Fruit fly (Drosophila melanogaster) whole organism, pupa: Measurements from ENCODE around the gene CG12395.

Experiments used
- CG10348 ChIP-seq: fragments of 200-800 bp; sonication (Bioruptor generic); IDR thresholded peaks from 2 replicates; pipeline ENCODE4 v1.3.6; 2022; ENCODE audit warnings: missing biosample characterization, missing genetic modification characterization
- CG12605 ChIP-seq: fragments of 200-800 bp; sonication (Bioruptor generic); IDR thresholded peaks from 2 replicates; pipeline ENCODE4 v1.3.6; 2022; ENCODE audit warnings: missing biosample characterization, missing genetic modification characterization
- CG13204 ChIP-seq: fragments of 200-800 bp; sonication (Bioruptor generic); optimal IDR thresholded peaks from 2 replicates; lab custom pipeline; 2018; ENCODE audit warnings: missing biosample characterization, mild to moderate bottlenecking, missing genetic modification characterization, moderate library complexity
- CG14655 ChIP-seq: fragments of 200-800 bp; sonication (Bioruptor generic); optimal IDR thresholded peaks from 3 replicates; lab custom pipeline; 2017; ENCODE audit warnings: mild to moderate bottlenecking, missing biosample characterization, missing genetic modification reagents, missing genetic modification characterization
- CG15710 ChIP-seq: fragments of 200-800 bp; sonication (Bioruptor generic); optimal IDR thresholded peaks from 2 replicates; lab custom pipeline; 2018; ENCODE audit warnings: missing biosample characterization, mild to moderate bottlenecking, missing genetic modification characterization, moderate library complexity
- CG17806 ChIP-seq: fragments of 200-800 bp; sonication (Bioruptor generic); optimal IDR thresholded peaks from 2 replicates; lab custom pipeline; 2018; ENCODE audit warnings: missing biosample characterization, mild to moderate bottlenecking, missing genetic modification characterization, moderate library complexity
- CG32121 ChIP-seq: fragments of 200-800 bp; sonication (Bioruptor generic); IDR thresholded peaks from 2 replicates; pipeline ENCODE4 v1.3.6; 2022; ENCODE audit warnings: missing biosample characterization, missing genetic modification characterization
- CG34367 ChIP-seq: fragments of 200-800 bp; sonication (Bioruptor generic); optimal IDR thresholded peaks from 2 replicates; lab custom pipeline; 2018; ENCODE audit warnings: missing biosample characterization, mild to moderate bottlenecking, missing genetic modification characterization
- CG4496 ChIP-seq: fragments of 200-800 bp; sonication (Bioruptor generic); IDR thresholded peaks from 3 replicates; pipeline ENCODE4 v1.3.6; 2022; ENCODE audit warnings: missing biosample characterization, missing genetic modification characterization
- CG8159 ChIP-seq: fragments of 200-800 bp; sonication (Bioruptor generic); optimal IDR thresholded peaks from 3 replicates; lab custom pipeline; 2018; ENCODE audit warnings: missing biosample characterization, mild to moderate bottlenecking, missing genetic modification characterization, moderate library complexity
- CG8301 ChIP-seq: fragments of 200-800 bp; sonication (Bioruptor generic); optimal IDR thresholded peaks from 2 replicates; lab custom pipeline; 2018; ENCODE audit warnings: missing biosample characterization, mild to moderate bottlenecking, missing genetic modification characterization
- CG9948 ChIP-seq: fragments of 200-800 bp; sonication (Bioruptor generic); optimal IDR thresholded peaks from 2 replicates; lab custom pipeline; 2018; ENCODE audit warnings: missing biosample characterization, mild to moderate bottlenecking, missing genetic modification characterization, moderate library complexity
- D1 ChIP-seq: fragments of 200-800 bp; sonication (Bioruptor generic); optimal IDR thresholded peaks from 2 replicates; lab custom pipeline; 2018; ENCODE audit warnings: missing biosample characterization, mild to moderate bottlenecking, missing genetic modification characterization, moderate library complexity
- EcR ChIP-seq: fragments of 200-800 bp; sonication (Bioruptor generic); optimal IDR thresholded peaks from 3 replicates; lab custom pipeline; 2019; ENCODE audit warnings: missing biosample characterization, missing genetic modification characterization, mild to moderate bottlenecking, moderate library complexity, missing genetic modification reagents
- Ets98B ChIP-seq: fragments of 200-800 bp; sonication (Bioruptor generic); IDR thresholded peaks from 2 replicates; pipeline ENCODE4 v1.3.6; 2022; ENCODE audit warnings: missing biosample characterization, missing genetic modification characterization
- Pif1A ChIP-seq: fragments of 200-800 bp; sonication (Bioruptor generic); optimal IDR thresholded peaks from 3 replicates; lab custom pipeline; 2016; ENCODE audit warnings: missing biosample characterization, missing genetic modification characterization
- Pif1B ChIP-seq: fragments of 200-800 bp; sonication (Bioruptor generic); optimal IDR thresholded peaks from 3 replicates; lab custom pipeline; 2016; ENCODE audit warnings: missing biosample characterization, missing genetic modification characterization
- Snoo ChIP-seq: fragments of 200-800 bp; sonication (Bioruptor generic); optimal IDR thresholded peaks from 3 replicates; lab custom pipeline; 2017; ENCODE audit warnings: missing biosample characterization, mild to moderate bottlenecking, missing genetic modification characterization, inconsistent platforms
- fd96Ca ChIP-seq: fragments of 200-800 bp; sonication (Bioruptor generic); IDR thresholded peaks from 3 replicates; pipeline ENCODE4 v1.3.6; 2022; ENCODE audit warnings: missing biosample characterization, missing genetic modification characterization
- gl ChIP-seq: fragments of 200-800 bp; sonication (Bioruptor generic); optimal IDR thresholded peaks from 2 replicates; lab custom pipeline; 2018; ENCODE audit warnings: missing biosample characterization, mild to moderate bottlenecking, missing genetic modification characterization
- rn ChIP-seq: fragments of 200-800 bp; sonication (Bioruptor generic); IDR thresholded peaks from 2 replicates; pipeline ENCODE4 v1.3.6; 2022; ENCODE audit warnings: missing biosample characterization, missing genetic modification characterization

Gene CG12395

DNA sequence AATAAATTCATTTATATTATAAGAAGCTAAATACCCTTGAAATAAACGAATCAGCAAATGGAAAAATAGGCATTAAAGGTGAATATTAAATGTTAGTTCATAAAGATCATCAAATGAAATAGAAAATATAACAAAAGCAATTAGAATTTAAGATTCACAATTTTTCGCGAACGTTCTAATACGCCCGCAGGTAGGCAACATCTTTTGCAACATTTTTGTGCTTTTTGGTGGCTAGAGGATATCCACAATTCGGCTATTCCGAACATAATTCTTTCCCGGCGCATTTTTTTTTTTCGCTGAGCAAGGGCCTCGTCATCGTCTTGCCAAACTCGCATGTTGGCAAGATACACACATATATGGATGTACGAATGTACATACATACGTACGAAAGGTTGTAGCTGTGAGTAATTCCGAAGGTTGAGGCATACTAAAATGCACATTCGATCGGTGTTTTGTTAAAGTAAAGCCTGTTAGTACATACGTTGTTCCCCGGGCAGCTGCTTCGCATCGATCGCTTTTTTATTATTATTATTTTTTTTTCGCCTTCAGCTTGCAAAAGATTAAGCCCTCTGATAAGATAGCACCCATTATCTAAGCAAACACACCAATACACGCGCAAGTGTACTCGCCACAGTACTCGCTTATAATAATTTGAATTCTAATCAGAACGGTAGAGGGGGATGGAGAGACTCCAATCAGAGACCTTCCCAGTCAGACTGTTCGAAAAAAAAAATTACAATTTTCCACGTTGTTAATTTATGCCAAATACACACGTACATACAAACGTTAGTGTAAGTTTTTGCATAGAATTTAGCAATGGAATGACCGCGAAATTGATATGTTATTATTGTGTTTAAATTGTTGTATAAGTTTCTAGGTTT is 39.9 kb upstream of the CG12395 start:
- TF ChIP-seq CG4496 (peak; percentile 12; the same call in 1 of the 3 replicates), CG14655 (GFP tag; lab: Kevin White, UChicago) (no peak), CG10348 (GFP tag; lab: Robert Waterston, UW) (no peak), Ets98B (peak; percentile 14; the same call in 1 of the 2 replicates), rn (GFP tag; lab: Robert Waterston, UW) (no peak), CG9948 (tag; lab: Kevin White, UChicago) (no peak), CG8159 (tag; lab: Kevin White, UChicago) (peak; percentile 8), Snoo (tag; lab: Kevin White, UChicago) (peak; percentile 68), Pif1A (peak; percentile 30), CG8301 (tag; lab: Kevin White, UChicago) (no peak), Pif1B (GFP tag; lab: Kevin White, UChicago) (peak; percentile 52), gl (no peak)

DNA sequence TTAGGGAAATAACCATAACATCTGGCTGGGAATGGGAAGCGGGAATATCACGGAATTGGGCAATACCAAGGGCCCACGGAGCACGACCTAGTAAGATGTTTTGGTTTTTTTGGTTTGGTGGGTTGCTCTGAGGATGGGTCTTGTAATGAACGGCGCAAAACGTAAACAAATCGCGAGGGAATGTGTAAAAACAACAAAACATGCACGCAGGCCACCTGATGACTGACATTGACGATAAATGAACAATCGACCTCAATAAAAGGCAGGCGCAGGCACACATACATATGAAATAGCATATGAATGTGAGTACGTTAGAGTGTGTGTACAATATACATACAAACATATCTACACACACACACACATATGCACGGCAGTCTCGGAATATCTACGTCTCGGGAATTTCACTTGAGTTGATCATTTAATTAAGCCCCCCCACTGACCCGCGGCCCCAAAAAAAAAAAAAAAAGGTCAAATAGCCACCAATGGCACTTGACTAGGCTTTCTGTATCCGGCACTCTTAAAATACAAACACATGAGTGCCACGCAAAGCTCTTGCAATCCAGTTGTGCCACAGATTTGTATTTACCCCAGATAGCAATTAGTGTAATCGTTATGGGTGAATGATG is 38.1 kb upstream of the CG12395 start:
- no peak for TF ChIP-seq CG13204 (GFP tag; lab: Kevin White, UChicago)
- TF ChIP-seq CG12605 (GFP tag; lab: Robert Waterston, UW), result no peak
- no peak for TF ChIP-seq CG10348 (GFP tag; lab: Robert Waterston, UW)
- TF ChIP-seq CG4496, result no peak
- no peak for TF ChIP-seq CG9948 (tag; lab: Kevin White, UChicago)
- TF ChIP-seq CG15710, result no peak
- no peak for TF ChIP-seq gl
- TF ChIP-seq EcR, result no peak
- TF ChIP-seq D1, result no peak
- no peak for TF ChIP-seq Ets98B
- no peak for TF ChIP-seq fd96Ca
- no peak for TF ChIP-seq CG34367 (tag; lab: Kevin White, UChicago)

DNA sequence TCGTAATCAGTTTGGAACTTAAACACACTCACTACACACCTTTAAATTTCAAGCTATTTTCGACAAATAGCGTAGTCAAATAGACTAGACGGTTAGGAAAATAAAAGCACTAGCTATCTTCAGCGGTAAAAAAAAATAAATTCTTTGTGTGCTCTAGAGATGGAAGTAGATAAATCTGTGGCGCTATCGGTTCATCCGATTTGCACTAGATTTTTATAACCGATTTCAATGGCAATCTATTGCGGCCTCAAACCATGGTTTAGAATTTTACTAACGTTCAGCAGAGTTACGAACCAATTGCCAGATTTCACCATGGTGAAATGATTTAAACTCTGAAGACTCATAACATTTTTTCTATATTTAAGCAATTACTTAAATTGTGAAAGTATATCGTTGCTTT is 33.8 kb upstream of the CG12395 start:
- TF ChIP-seq fd96Ca (no peak), CG10348 (GFP tag; lab: Robert Waterston, UW) (no peak), CG8159 (tag; lab: Kevin White, UChicago) (peak; percentile 9), Snoo (tag; lab: Kevin White, UChicago) (no peak)

DNA sequence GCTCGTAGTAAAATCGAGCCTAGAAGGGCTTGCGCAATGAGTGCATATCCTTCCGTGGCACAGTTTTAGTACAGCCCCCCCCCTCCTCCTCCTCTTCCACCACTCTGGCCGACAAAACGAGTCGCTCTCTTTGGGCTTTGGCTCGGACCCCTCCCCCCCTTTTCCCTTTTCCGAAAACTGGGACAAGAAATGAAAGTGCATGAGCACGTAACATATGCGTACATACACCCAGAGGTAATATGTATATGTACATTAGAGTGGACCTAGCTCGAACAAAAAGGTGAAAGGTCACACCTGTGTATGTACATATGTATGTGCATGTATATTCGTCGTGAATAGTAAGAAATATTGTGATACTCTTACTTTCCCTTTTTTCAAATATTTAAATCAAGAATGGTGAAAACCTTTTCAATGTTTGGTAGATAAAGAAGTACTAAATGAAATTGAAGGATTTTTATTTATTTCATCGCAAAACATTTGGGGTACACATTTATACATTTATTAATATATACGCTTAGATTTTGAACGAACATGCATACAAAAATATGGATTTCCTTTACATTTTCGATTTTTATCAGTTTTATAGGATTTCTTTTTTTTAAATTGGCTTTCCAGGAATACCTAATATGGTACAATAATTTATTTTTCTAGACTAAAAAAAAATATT is 30.0 kb upstream of the CG12395 start:
- TF ChIP-seq CG12605 (GFP tag; lab: Robert Waterston, UW) (0 out of 2 replicates have a peak, but pooled peaks have one; percentile 26), fd96Ca (peak; percentile 50; the same call in 1 of the 3 replicates), CG34367 (tag; lab: Kevin White, UChicago) (no peak), Ets98B (no peak; the same call in 1 of the 2 replicates), gl (no peak), CG32121 (GFP tag; lab: Robert Waterston, UW) (peak; percentile 53), CG4496 (peak; percentile 74), Pif1B (GFP tag; lab: Kevin White, UChicago) (peak; percentile 17), CG17806 (tag; lab: Kevin White, UChicago) (peak; percentile 10), CG15710 (no peak), EcR (peak; percentile 54), rn (GFP tag; lab: Robert Waterston, UW) (no peak), CG8301 (tag; lab: Kevin White, UChicago) (peak; percentile 8), CG10348 (GFP tag; lab: Robert Waterston, UW) (no peak), CG9948 (tag; lab: Kevin White, UChicago) (no peak), Snoo (tag; lab: Kevin White, UChicago) (no peak), D1 (no peak), Pif1A (peak; percentile 36), CG13204 (GFP tag; lab: Kevin White, UChicago) (no peak), CG8159 (tag; lab: Kevin White, UChicago) (peak; percentile 96), CG14655 (GFP tag; lab: Kevin White, UChicago) (no peak)

DNA sequence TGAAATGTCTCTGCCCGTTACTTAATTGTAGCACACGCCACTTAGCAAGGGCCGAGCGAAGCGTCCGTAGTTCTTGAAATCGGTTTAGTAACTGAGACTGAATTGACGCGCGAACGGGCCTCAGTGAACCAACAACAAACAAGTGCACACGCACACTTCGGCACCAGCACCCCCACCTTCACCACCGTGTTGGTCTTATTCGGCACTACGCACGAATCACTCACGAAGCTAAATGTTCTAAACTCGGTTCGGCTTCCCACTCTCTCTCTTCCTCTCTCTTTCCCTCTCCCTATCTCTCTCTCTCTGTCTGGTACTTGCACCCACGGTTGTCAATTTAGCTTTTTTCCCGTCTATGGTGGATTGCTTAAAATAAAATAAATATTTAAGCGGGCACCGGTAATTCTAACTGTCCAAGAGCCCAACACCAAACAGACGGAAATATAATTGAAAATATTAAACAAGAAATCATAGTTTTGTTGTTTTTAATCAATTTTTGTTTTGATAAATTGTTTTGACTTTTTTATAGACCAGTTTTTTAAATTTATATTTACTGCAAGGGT is 28.8 kb upstream of the CG12395 start, which contains the start of gene Tob:
Gene Tob, minus strand, starts transcription at position 65 of the 560 bp plus-strand sequence.
- TF ChIP-seq Snoo (tag; lab: Kevin White, UChicago) (peak; percentile 22), CG4496 (peak; percentile 79), CG17806 (tag; lab: Kevin White, UChicago) (no peak), CG32121 (GFP tag; lab: Robert Waterston, UW) (peak; percentile 55; the same call in 1 of the 2 replicates), CG14655 (GFP tag; lab: Kevin White, UChicago) (peak; percentile 8), Pif1B (GFP tag; lab: Kevin White, UChicago) (peak; percentile 14), CG8301 (tag; lab: Kevin White, UChicago) (no peak), EcR (peak; percentile 22), CG15710 (no peak), CG10348 (GFP tag; lab: Robert Waterston, UW) (no peak), CG13204 (GFP tag; lab: Kevin White, UChicago) (peak; percentile 15), gl (peak; percentile 19), rn (GFP tag; lab: Robert Waterston, UW) (no peak), CG34367 (tag; lab: Kevin White, UChicago) (no peak), CG12605 (GFP tag; lab: Robert Waterston, UW) (peak; percentile 72), CG8159 (tag; lab: Kevin White, UChicago) (peak; percentile 25), fd96Ca (no peak; the same call in 2 of the 3 replicates), Pif1A (no peak), Ets98B (peak; percentile 71), D1 (no peak), CG9948 (tag; lab: Kevin White, UChicago) (no peak)
- TF ChIP-seq, all 21 proteins: peak for 11
